Worm (Caenorhabditis elegans) whole organism, L4 larva: ENCODE results near the gene T05E12.8.

Experiments used
- F37D6.2 ChIP-seq: sonication (generic microtip); optimal IDR thresholded peaks from 2 replicates; lab custom pipeline; 2016; ENCODE audit warnings: mild to moderate bottlenecking, missing genetic modification characterization, missing compliant biosample characterization
- F49E8.2 ChIP-seq: sonication (generic microtip); optimal IDR thresholded peaks from 2 replicates; lab custom pipeline; 2016; ENCODE audit warnings: missing compliant biosample characterization, mild to moderate bottlenecking, missing genetic modification characterization, borderline replicate concordance
- R02D3.7 ChIP-seq: fragments of 150-350 bp; sonication (generic microtip); optimal IDR thresholded peaks from 3 replicates; lab custom pipeline; 2014; ENCODE audit warnings: missing biosample characterization, missing genetic modification characterization
- Y105C5A.15 ChIP-seq: fragments of 200-800 bp; sonication (Bioruptor generic); IDR thresholded peaks from 2 replicates; pipeline ENCODE4 v1.3.6; 2022; ENCODE audit warnings: missing genetic modification characterization, missing compliant biosample characterization
- Y48G9A.11 ChIP-seq: fragments of 200-800 bp; sonication (Bioruptor generic); IDR thresholded peaks from 2 replicates; pipeline ENCODE4 v1.3.6; 2022; ENCODE audit warnings: missing genetic modification reagents, missing genetic modification characterization, missing compliant biosample characterization
- arid-1 ChIP-seq: fragments of 200-800 bp; sonication (Bioruptor generic); conservative IDR thresholded peaks from 2 replicates; pipeline ENCODE4 v1.3.6; 2022; ENCODE audit warnings: missing genetic modification reagents, missing genetic modification characterization, missing compliant biosample characterization
- ceh-20 ChIP-seq: fragments of 200-800 bp; sonication (Bioruptor generic); IDR thresholded peaks from 2 replicates; pipeline ENCODE4 v1.3.6; 2022; ENCODE audit warnings: missing genetic modification reagents, missing genetic modification characterization, missing compliant biosample characterization
- ceh-28 ChIP-seq: fragments of 150-350 bp; optimal IDR thresholded peaks from 2 replicates; lab custom pipeline; 2014; ENCODE audit warnings: missing biosample characterization, missing genetic modification reagents, missing genetic modification characterization
- ceh-32 ChIP-seq: sonication (generic microtip); optimal IDR thresholded peaks from 2 replicates; lab custom pipeline; 2016; ENCODE audit warnings: mild to moderate bottlenecking, missing genetic modification characterization, missing compliant biosample characterization; ENCODE audit not compliant: poor library complexity
- ces-1 ChIP-seq: fragments of 150-350 bp; sonication (generic microtip); optimal IDR thresholded peaks from 4 replicates; lab custom pipeline; 2014; ENCODE audit warnings: missing biosample characterization, missing genetic modification reagents, missing genetic modification characterization
- daf-16 ChIP-seq, 3 experiments: sonication (generic microtip); optimal IDR thresholded peaks; 2 replicates each; lab custom pipeline; 2016 to 2017; ENCODE audit warnings: missing genetic modification characterization in 3 of 3, missing genetic modification reagents in 3 of 3, mild to moderate bottlenecking in 2 of 3, missing compliant biosample characterization in 2 of 3, missing biosample characterization in 1 of 3, moderate library complexity in 1 of 3
- daf-8 ChIP-seq: fragments of 200-800 bp; sonication (Bioruptor generic); IDR thresholded peaks from 2 replicates; pipeline ENCODE4 v1.3.6; 2022; ENCODE audit warnings: missing genetic modification characterization, missing compliant biosample characterization
- dmd-8 ChIP-seq: fragments of 200-800 bp; sonication (Bioruptor generic); IDR thresholded peaks from 2 replicates; pipeline ENCODE4 v1.3.6; 2022; ENCODE audit warnings: missing genetic modification characterization, missing compliant biosample characterization
- dpl-1 ChIP-seq: fragments of 150-350 bp; optimal IDR thresholded peaks from 2 replicates; lab custom pipeline; 2014; ENCODE audit warnings: missing biosample characterization, missing genetic modification reagents, missing genetic modification characterization
- egl-27 ChIP-seq: sonication (generic microtip); optimal IDR thresholded peaks from 3 replicates; lab custom pipeline; 2017; ENCODE audit warnings: missing biosample characterization, missing genetic modification reagents, missing genetic modification characterization
- egl-43 ChIP-seq: fragments of 200-800 bp; sonication (Bioruptor generic); IDR thresholded peaks from 2 replicates; pipeline ENCODE4 v1.3.6; 2022; ENCODE audit warnings: missing genetic modification reagents, missing genetic modification characterization, missing compliant biosample characterization
- fkh-10 ChIP-seq: fragments of 150-350 bp; optimal IDR thresholded peaks from 2 replicates; lab custom pipeline; 2014; ENCODE audit warnings: missing biosample characterization, missing genetic modification reagents, missing genetic modification characterization
- hlh-11 ChIP-seq: fragments of 200-800 bp; sonication (Bioruptor generic); optimal IDR thresholded peaks from 2 replicates; lab custom pipeline; 2018; ENCODE audit warnings: mild to moderate bottlenecking, missing genetic modification characterization, missing compliant biosample characterization
- hmg-1.1 ChIP-seq: fragments of 200-800 bp; sonication (Bioruptor generic); IDR thresholded peaks from 2 replicates; pipeline ENCODE4 v1.3.6; 2022; ENCODE audit warnings: missing genetic modification reagents, missing genetic modification characterization, missing compliant biosample characterization
- jun-1 ChIP-seq: fragments of 150-350 bp; optimal IDR thresholded peaks from 2 replicates; lab custom pipeline; 2014; ENCODE audit warnings: missing biosample characterization, missing genetic modification reagents, missing genetic modification characterization
- lim-7 ChIP-seq: fragments of 200-800 bp; sonication (Bioruptor generic); IDR thresholded peaks from 2 replicates; pipeline ENCODE4 v1.3.6; 2022; ENCODE audit warnings: missing genetic modification characterization, missing compliant biosample characterization
- lin-13 ChIP-seq: fragments of 150-350 bp; optimal IDR thresholded peaks from 2 replicates; lab custom pipeline; 2014; ENCODE audit warnings: missing biosample characterization, missing genetic modification reagents, missing genetic modification characterization
- lin-15B ChIP-seq: fragments of 150-350 bp; sonication (generic microtip); optimal IDR thresholded peaks from 3 replicates; lab custom pipeline; 2014; ENCODE audit warnings: missing biosample characterization, missing genetic modification characterization
- mdl-1 ChIP-seq, 2 experiments: fragments of 150-350 bp in 1 of 2; sonication (generic microtip) in 1 of 2; optimal IDR thresholded peaks; 2 replicates each; lab custom pipeline; 2014 to 2017; ENCODE audit warnings: missing biosample characterization in 2 of 2, missing genetic modification characterization in 2 of 2
- nhr-10 ChIP-seq: fragments of 150-350 bp; optimal IDR thresholded peaks from 2 replicates; lab custom pipeline; 2014; ENCODE audit warnings: missing biosample characterization, missing genetic modification characterization
- nhr-111 ChIP-seq: fragments of 200-800 bp; sonication (Bioruptor generic); optimal IDR thresholded peaks from 2 replicates; lab custom pipeline; 2018; ENCODE audit warnings: mild to moderate bottlenecking, missing genetic modification characterization, missing compliant biosample characterization
- nhr-237 ChIP-seq: sonication (generic microtip); optimal IDR thresholded peaks from 2 replicates; lab custom pipeline; 2017; ENCODE audit warnings: missing biosample characterization, missing genetic modification characterization
- nhr-41 ChIP-seq: fragments of 200-800 bp; sonication (Bioruptor generic); IDR thresholded peaks from 2 replicates; pipeline ENCODE4 v1.3.6; 2022; ENCODE audit warnings: missing genetic modification reagents, missing genetic modification characterization, missing compliant biosample characterization
- nhr-48 ChIP-seq: sonication (generic microtip); optimal IDR thresholded peaks from 2 replicates; lab custom pipeline; 2016; ENCODE audit warnings: mild to moderate bottlenecking, missing genetic modification characterization, missing compliant biosample characterization
- pha-4 ChIP-seq, 2 experiments: fragments of 150-350 bp in 1 of 2; fragments of 200-800 bp in 1 of 2; sonication (Bioruptor generic) in 1 of 2; IDR thresholded peaks in 1 of 2; optimal IDR thresholded peaks in 1 of 2; 2 replicates each; pipeline versions ENCODE4 v1.3.6 to Lab custom; 2014 to 2022; ENCODE audit warnings: missing genetic modification characterization in 2 of 2, missing genetic modification reagents in 2 of 2, missing biosample characterization in 1 of 2, missing compliant biosample characterization in 1 of 2
- php-3 ChIP-seq: fragments of 200-800 bp; sonication (Bioruptor generic); IDR thresholded peaks from 2 replicates; pipeline ENCODE4 v1.3.6; 2022; ENCODE audit warnings: missing genetic modification reagents, missing genetic modification characterization, missing compliant biosample characterization
- rbr-2 ChIP-seq: sonication (generic microtip); optimal IDR thresholded peaks from 2 replicates; lab custom pipeline; 2016; ENCODE audit warnings: missing genotype, missing genetic modification characterization, missing compliant biosample characterization
- saeg-2 ChIP-seq: fragments of 200-800 bp; sonication (Bioruptor generic); IDR thresholded peaks from 2 replicates; pipeline ENCODE4 v1.3.6; 2022; ENCODE audit warnings: missing genetic modification reagents, missing genetic modification characterization, missing compliant biosample characterization
- set-16 ChIP-seq: fragments of 200-800 bp; sonication (Bioruptor generic); IDR thresholded peaks from 2 replicates; pipeline ENCODE4 v1.3.6; 2022; ENCODE audit warnings: missing genetic modification reagents, missing genetic modification characterization, missing compliant biosample characterization
- spr-1 ChIP-seq: sonication (generic microtip); optimal IDR thresholded peaks from 2 replicates; lab custom pipeline; 2016; ENCODE audit warnings: mild to moderate bottlenecking, missing genetic modification characterization, missing compliant biosample characterization
- tag-97 ChIP-seq: fragments of 200-800 bp; sonication (Bioruptor generic); IDR thresholded peaks from 2 replicates; pipeline ENCODE4 v1.3.6; 2022; ENCODE audit warnings: missing genetic modification characterization, missing compliant biosample characterization
- zfp-3 ChIP-seq: fragments of 200-800 bp; sonication (Bioruptor generic); conservative IDR thresholded peaks from 2 replicates; pipeline ENCODE4 v1.3.6; 2022; ENCODE audit warnings: missing genetic modification reagents, missing genetic modification characterization, missing compliant biosample characterization
- zip-2 ChIP-seq: fragments of 150-350 bp; optimal IDR thresholded peaks from 2 replicates; lab custom pipeline; 2014; ENCODE audit warnings: missing biosample characterization, missing genetic modification characterization
- ztf-11 ChIP-seq: fragments of 150-350 bp; optimal IDR thresholded peaks from 2 replicates; lab custom pipeline; 2014; ENCODE audit warnings: missing biosample characterization, missing genetic modification characterization

The T05E12.8 gene

ce11 chrV:17030430-17030829 is 38.5 kb upstream of the T05E12.8 start:
- TF ChIP-seq R02D3.7 (tag; lab: Kevin White, UChicago) (no peak), F49E8.2 (no peak), ceh-28 (tag; lab: Kevin White, UChicago) (no peak), Y105C5A.15 (GFP tag; lab: Robert Waterston, UW) (no peak), mdl-1 (tag; optimal IDR thresholded peaks at IDR 0.05; lab: Kevin White, UChicago) (no peak), dpl-1 (no peak)

DNA sequence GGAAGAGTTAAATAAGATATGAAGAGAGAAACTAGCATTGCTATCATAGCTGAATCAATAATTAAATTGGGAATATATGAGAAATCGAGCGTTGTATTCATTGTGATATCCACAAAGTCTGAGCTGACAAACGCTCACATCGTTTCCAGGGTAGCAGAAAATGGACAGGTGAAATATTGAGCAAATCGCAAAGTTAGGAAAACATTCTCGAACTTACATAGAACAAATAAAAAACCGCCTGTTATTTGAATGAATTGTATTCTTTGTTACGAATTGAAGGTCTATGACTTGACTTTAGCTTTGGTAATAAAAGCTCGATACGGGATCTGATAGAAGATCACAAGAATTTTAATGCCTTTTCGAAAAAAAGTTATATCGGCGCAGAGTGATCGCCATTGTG is 33.1 kb upstream of the T05E12.8 start, which contains the start of gene srz-94:
srz-94 (minus strand) TSS at position 101 of the 400 bp plus-strand sequence.
- TF ChIP-seq pha-4 (GFP tag; IDR thresholded peaks at IDR 0.05; lab: Robert Waterston, UW), result no peak
- TF ChIP-seq pha-4 (tag; optimal IDR thresholded peaks at IDR 0.05; lab: Kevin White, UChicago), result no peak
- no peak for TF ChIP-seq nhr-111 (GFP tag; lab: Kevin White, UChicago)
- no peak for TF ChIP-seq ceh-20
- TF ChIP-seq nhr-237, result no peak
- TF ChIP-seq egl-27 (tag; lab: Kevin White, UChicago), result no peak
- TF ChIP-seq Y48G9A.11, result no peak
- no peak for TF ChIP-seq zfp-3 (GFP tag; lab: Robert Waterston, UW)
- no peak for TF ChIP-seq ceh-32
- no peak for TF ChIP-seq jun-1 (tag; lab: Kevin White, UChicago)
- TF ChIP-seq F37D6.2 (tag; lab: Kevin White, UChicago), result no peak
- TF ChIP-seq daf-8 (GFP tag; lab: Robert Waterston, UW), result no peak
- TF ChIP-seq egl-43 (GFP tag; lab: Robert Waterston, UW), result no peak
- TF ChIP-seq lin-15B (tag; lab: Kevin White, UChicago), result no peak
- no peak for TF ChIP-seq dmd-8
- TF ChIP-seq tag-97 (GFP tag; lab: Robert Waterston, UW), result no peak
- no peak for TF ChIP-seq fkh-10 (GFP tag; lab: Kevin White, UChicago)
- TF ChIP-seq nhr-41 (GFP tag; lab: Robert Waterston, UW), result no peak

ce11 chrV:17042263-17042662 is 26.7 kb upstream of the T05E12.8 start, which contains the start of gene hpo-33:
TSS of gene hpo-33 (plus strand) at chrV:17042563.
- no peak for TF ChIP-seq daf-16 (GFP tag; optimal IDR thresholded peaks at IDR 0.05; lab: Kevin White, UChicago)
- TF ChIP-seq daf-16 (tag; optimal IDR thresholded peaks at IDR 0.05; lab: Kevin White, UChicago), result no peak
- no peak for TF ChIP-seq spr-1 (tag; lab: Kevin White, UChicago)
- no peak for TF ChIP-seq tag-97 (GFP tag; lab: Robert Waterston, UW)

DNA sequence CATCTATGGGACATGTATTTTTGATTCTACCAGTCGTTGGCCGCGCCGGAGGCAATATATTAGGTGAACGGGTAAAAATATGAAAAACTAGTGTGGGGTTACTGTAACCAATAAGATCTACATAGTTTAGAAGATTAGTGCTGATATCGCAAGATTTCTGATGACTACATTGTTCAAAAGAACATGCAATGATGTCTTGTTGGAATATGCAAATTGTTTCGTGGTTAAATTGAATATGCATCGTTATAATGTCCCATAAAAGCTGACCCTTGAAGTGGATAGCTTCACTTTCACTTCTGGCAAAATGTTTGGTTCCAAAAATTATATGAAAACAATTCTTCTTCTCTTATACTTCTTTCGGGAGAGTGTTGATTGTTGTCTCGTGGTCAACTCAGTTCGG is 24.4 kb upstream of the T05E12.8 start, which contains the start of gene F28B1.2:
F28B1.2 (plus strand) TSS at position 301 of the 400 bp plus-strand sequence.
- TF ChIP-seq ceh-32 (no peak), ceh-20 (no peak), lin-13 (GFP tag; lab: Kevin White, UChicago) (no peak), set-16 (no peak), saeg-2 (GFP tag; lab: Robert Waterston, UW) (no peak), hlh-11 (tag; lab: Kevin White, UChicago) (no peak), lim-7 (no peak), nhr-48 (tag; lab: Kevin White, UChicago) (no peak), zip-2 (tag; lab: Kevin White, UChicago) (no peak), php-3 (no peak), rbr-2 (tag; lab: Kevin White, UChicago) (no peak), Y105C5A.15 (GFP tag; lab: Robert Waterston, UW) (no peak)

- no peak for TF ChIP-seq ztf-11 (tag; lab: Kevin White, UChicago)
- no peak for TF ChIP-seq ces-1 (GFP tag; lab: Kevin White, UChicago)
- no peak for TF ChIP-seq arid-1 (GFP tag; lab: Robert Waterston, UW)
- TF ChIP-seq jun-1 (tag; lab: Kevin White, UChicago), result no peak
- TF ChIP-seq nhr-10 (tag; lab: Kevin White, UChicago), result no peak
- no peak for TF ChIP-seq egl-43 (GFP tag; lab: Robert Waterston, UW)
- no peak for TF ChIP-seq pha-4 (GFP tag; IDR thresholded peaks at IDR 0.05; lab: Robert Waterston, UW)
- TF ChIP-seq pha-4 (tag; optimal IDR thresholded peaks at IDR 0.05; lab: Kevin White, UChicago), result no peak
- no peak for TF ChIP-seq hmg-1.1 (GFP tag; lab: Robert Waterston, UW)
Measured at ce11 chrV:17059987-17060386, 9.0 kb upstream of the T05E12.8 start, which contains the start of gene sri-66. TSS of gene sri-66 (plus strand) at chrV:17060287.
